Worm (Caenorhabditis elegans): ENCODE data around the gene pph-2.

ce11 chrIV:11847771-11848312, 29.7 kb downstream of the pph-2 start, which contains the start of the genes F38H4.6 and F38H4.4:
- no peak for TF ChIP-seq unc-120 (tag; optimal IDR thresholded peaks at IDR 0.05; ENCODE audit: poor library complexity, severe bottlenecking)
- TF ChIP-seq ces-1 (GFP tag; optimal IDR thresholded peaks at IDR 0.05), result no peak
- TF ChIP-seq blmp-1 (tag; optimal IDR thresholded peaks at IDR 0.05), result no peak
- no peak for TF ChIP-seq ceh-43 (GFP tag; optimal IDR thresholded peaks at IDR 0.05)
- TF ChIP-seq bed-3 (GFP tag; optimal IDR thresholded peaks at IDR 0.05), result no peak
- TF ChIP-seq elt-1 (tag; optimal IDR thresholded peaks at IDR 0.05; ENCODE audit: borderline replicate concordance, insufficient read depth), result no peak
- no peak for TF ChIP-seq nhr-28 (tag; optimal IDR thresholded peaks at IDR 0.05)
